Worm (Caenorhabditis elegans): ENCODE results near the gene hadb-1.

The hadb-1 gene

DNA sequence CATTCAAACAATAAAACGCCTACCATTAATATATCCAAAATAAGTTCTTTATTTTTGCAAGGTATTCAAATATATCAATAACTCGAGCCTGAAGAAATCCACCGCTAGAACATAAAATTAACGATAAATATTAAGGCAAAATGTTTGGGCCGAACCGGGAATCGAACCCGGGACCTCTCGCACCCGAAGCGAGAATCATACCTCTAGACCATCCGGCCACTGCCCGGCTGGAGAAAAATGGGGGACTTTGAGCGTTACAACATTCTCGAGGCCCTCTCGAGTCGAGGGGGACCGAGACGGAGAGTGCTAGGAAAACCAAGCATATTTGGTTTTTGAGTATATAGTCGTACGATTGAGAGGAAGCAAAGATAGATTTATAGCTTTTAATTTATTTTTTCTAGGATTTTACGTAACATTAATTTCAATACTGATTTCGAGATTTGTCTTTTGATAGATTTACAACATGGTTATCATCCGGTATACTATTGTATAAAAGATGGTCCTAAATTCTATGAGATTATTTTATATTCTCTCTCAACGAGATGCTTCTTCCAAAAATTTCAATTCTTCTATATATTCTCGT lies 38.0 kb downstream of the hadb-1 start, which contains the start of gene flp-23 (continued):
- peak; percentile 17 for TF ChIP-seq lir-3 (tag; optimal IDR thresholded peaks at IDR 0.05; ENCODE audit: poor library complexity)
- TF ChIP-seq zip-4 (GFP tag; optimal IDR thresholded peaks at IDR 0.05) = no peak
- TF ChIP-seq pqm-1 (tag; optimal IDR thresholded peaks at IDR 0.05) = no peak
- no peak for TF ChIP-seq tlp-1 (tag; optimal IDR thresholded peaks at IDR 0.05)
- peak; percentile 1 for TF ChIP-seq lin-13 (GFP tag; optimal IDR thresholded peaks at IDR 0.05)
- peak; percentile 47 for TF ChIP-seq rnt-1 (tag; optimal IDR thresholded peaks at IDR 0.05)
- TF ChIP-seq lin-15B (tag; optimal IDR thresholded peaks at IDR 0.05) = no peak
- peak in 1 of 2 experiments; percentile 23 for TF ChIP-seq mdl-1 (tag; optimal IDR thresholded peaks at IDR 0.05)
- no peak for TF ChIP-seq pax-3 (tag; optimal IDR thresholded peaks at IDR 0.05)
- no peak for TF ChIP-seq sox-4 (tag; optimal IDR thresholded peaks at IDR 0.05)
- no peak for TF ChIP-seq ceh-63 (GFP tag; optimal IDR thresholded peaks at IDR 0.05)
- TF ChIP-seq nhr-76 (tag; optimal IDR thresholded peaks at IDR 0.05) = no peak
- no peak for TF ChIP-seq hpl-2 (GFP tag; optimal IDR thresholded peaks at IDR 0.05)
- TF ChIP-seq sup-37 (GFP tag; optimal IDR thresholded peaks at IDR 0.05) = no peak
- peak; percentile 29 to 50 for TF ChIP-seq lsy-2 (tag; optimal IDR thresholded peaks at IDR 0.05)
- no peak for TF ChIP-seq ceh-88 (GFP tag; IDR thresholded peaks at IDR 0.05)
- no peak for TF ChIP-seq ztf-4 (tag; optimal IDR thresholded peaks at IDR 0.05)
- no peak for TF ChIP-seq C34B4.2 (tag; optimal IDR thresholded peaks at IDR 0.05)
- TF ChIP-seq unc-62 (GFP tag; optimal IDR thresholded peaks at IDR 0.05) = no peak
- no peak for TF ChIP-seq irx-1 (tag; optimal IDR thresholded peaks at IDR 0.05)
- TF ChIP-seq ama-1 (optimal IDR thresholded peaks at IDR 0.05) = no peak
- no peak for TF ChIP-seq C04F5.9 (tag; optimal IDR thresholded peaks at IDR 0.05)
- peak; percentile 20 for TF ChIP-seq mep-1 (tag; optimal IDR thresholded peaks at IDR 0.05)
- no peak for TF ChIP-seq elt-3 (tag; optimal IDR thresholded peaks at IDR 0.05)
- no peak for TF ChIP-seq pag-3 (tag; optimal IDR thresholded peaks at IDR 0.05; ENCODE audit: borderline replicate concordance, insufficient read depth)
- TF ChIP-seq unc-130 (tag; optimal IDR thresholded peaks at IDR 0.05) = no peak
- no peak for TF ChIP-seq alr-1 (tag; optimal IDR thresholded peaks at IDR 0.05; ENCODE audit: borderline replicate concordance)
- TF ChIP-seq ceh-8 (GFP tag; optimal IDR thresholded peaks at IDR 0.05) = no peak
- TF ChIP-seq hlh-17 (GFP tag; optimal IDR thresholded peaks at IDR 0.05; ENCODE audit: borderline replicate concordance) = no peak
- peak; percentile 2 to 36 for TF ChIP-seq lin-35 (GFP tag; optimal IDR thresholded peaks at IDR 0.05)
- no peak for TF ChIP-seq fkh-10 (GFP tag; optimal IDR thresholded peaks at IDR 0.05)
- TF ChIP-seq isw-1 (GFP tag; IDR thresholded peaks at IDR 0.05) = no peak
- no peak for TF ChIP-seq nhr-11 (tag; optimal IDR thresholded peaks at IDR 0.05)
- TF ChIP-seq vab-15 (tag; optimal IDR thresholded peaks at IDR 0.05) = no peak
- peak; percentile 62 for TF ChIP-seq nhr-71 (tag; optimal IDR thresholded peaks at IDR 0.05)
- TF ChIP-seq F16B12.6 (tag; optimal IDR thresholded peaks at IDR 0.05) = no peak
- TF ChIP-seq aha-1 (tag; optimal IDR thresholded peaks at IDR 0.05) = no peak
- no peak for TF ChIP-seq ces-1 (GFP tag; optimal IDR thresholded peaks at IDR 0.05)
- no peak for TF ChIP-seq hlh-4 (tag; optimal IDR thresholded peaks at IDR 0.05)
- TF ChIP-seq unc-98 (GFP tag; IDR thresholded peaks at IDR 0.05) = no peak
- no peak for TF ChIP-seq nhr-77 (tag; optimal IDR thresholded peaks at IDR 0.05)
- no peak for TF ChIP-seq grh-1 (GFP tag; IDR thresholded peaks at IDR 0.05)
- no peak for TF ChIP-seq egl-27 (tag; optimal IDR thresholded peaks at IDR 0.05)
- TF ChIP-seq zag-1 (tag; optimal IDR thresholded peaks at IDR 0.05) = no peak
- TF ChIP-seq nhr-84 (tag; optimal IDR thresholded peaks at IDR 0.05) = no peak
- TF ChIP-seq tbx-2 (tag; optimal IDR thresholded peaks at IDR 0.05) = peak; percentile 28
- no peak for TF ChIP-seq fos-1 (tag; optimal IDR thresholded peaks at IDR 0.05)
- TF ChIP-seq aly-2 (tag; optimal IDR thresholded peaks at IDR 0.05) = no peak
- no peak for TF ChIP-seq unc-30 (tag; optimal IDR thresholded peaks at IDR 0.05)
- TF ChIP-seq ztf-11 (tag; optimal IDR thresholded peaks at IDR 0.05) = no peak
- no peak for TF ChIP-seq fkh-4 (tag; optimal IDR thresholded peaks at IDR 0.05; ENCODE audit: borderline replicate concordance)
- TF ChIP-seq efl-3 (GFP tag; optimal IDR thresholded peaks at IDR 0.05) = no peak
- no peak for TF ChIP-seq fkh-8 (tag; optimal IDR thresholded peaks at IDR 0.05)

Measured in whole organism, L1 larva.